Fruit fly (Drosophila melanogaster) S2 (cell line): ENCODE results near the gene mdy.

Source experiments
- CG8478 ChIP-seq: fragments of >200 bp; optimal IDR thresholded peaks from 2 replicates; lab custom pipeline; 2018
- CTCF ChIP-seq, 2 experiments: fragments of >200 bp; optimal IDR thresholded peaks; 2 replicates each; lab custom pipeline; 2018

DNA sequence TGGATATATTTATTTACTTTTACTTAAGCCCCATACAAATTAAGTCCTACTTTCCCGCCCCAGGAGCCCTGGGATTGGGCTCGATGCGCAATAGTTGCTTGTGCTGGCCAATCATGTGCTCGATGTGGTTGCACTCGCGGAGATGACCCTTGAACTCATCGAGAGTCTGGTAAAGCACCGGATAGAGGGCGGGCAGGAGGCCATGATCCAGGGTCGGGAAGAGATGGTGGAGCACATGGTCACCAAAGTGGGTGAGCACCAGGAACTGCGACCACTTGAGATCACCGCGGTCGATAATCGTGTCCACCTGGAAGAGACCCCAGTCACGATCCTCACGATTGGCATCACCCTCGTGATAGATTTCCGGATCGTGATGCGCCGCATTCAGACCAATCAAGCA is 27.6 kb upstream of the mdy start:
- TF ChIP-seq CG8478 (lab: Kevin White, UChicago) = no peak
- TF ChIP-seq CTCF (optimal IDR thresholded peaks at IDR 0.05; lab: Kevin White, UChicago) = no peak
